Worm (Caenorhabditis elegans): ENCODE results near the gene F09E5.12.

ce11 chrII:5334628-5335027, 35.9 kb downstream of the F09E5.12 start:
- no peak for TF ChIP-seq ceh-43 (GFP tag; optimal IDR thresholded peaks at IDR 0.05)
- no peak for TF ChIP-seq unc-62 (GFP tag; optimal IDR thresholded peaks at IDR 0.05)
- no peak for TF ChIP-seq lin-13 (tag; optimal IDR thresholded peaks at IDR 0.05)
- TF ChIP-seq ztf-11 (tag; optimal IDR thresholded peaks at IDR 0.05): no peak
- TF ChIP-seq elt-1 (tag; optimal IDR thresholded peaks at IDR 0.05; ENCODE audit: borderline replicate concordance, insufficient read depth): no peak
- no peak for TF ChIP-seq M03D4.4 (tag; optimal IDR thresholded peaks at IDR 0.05)
- no peak for TF ChIP-seq mab-5 (tag; optimal IDR thresholded peaks at IDR 0.05)
- no peak for TF ChIP-seq mep-1 (tag; optimal IDR thresholded peaks at IDR 0.05)
- no peak for TF ChIP-seq snpc-4 (tag; optimal IDR thresholded peaks at IDR 0.05)
- no peak for TF ChIP-seq pha-4 (tag; optimal IDR thresholded peaks at IDR 0.05)
